Fruit fly (Drosophila melanogaster) Kc167 (cell line): ENCODE data around the gene LysP.

ENCODE experiments used
- h ChIP-seq: fragments of >200 bp; optimal IDR thresholded peaks from 3 replicates; lab custom pipeline; 2018; ENCODE audit warnings: missing external identifiers
- ttk ChIP-seq: sonication (Bioruptor generic); optimal IDR thresholded peaks from 2 replicates; lab custom pipeline; 2017; ENCODE audit warnings: missing external identifiers

DNA sequence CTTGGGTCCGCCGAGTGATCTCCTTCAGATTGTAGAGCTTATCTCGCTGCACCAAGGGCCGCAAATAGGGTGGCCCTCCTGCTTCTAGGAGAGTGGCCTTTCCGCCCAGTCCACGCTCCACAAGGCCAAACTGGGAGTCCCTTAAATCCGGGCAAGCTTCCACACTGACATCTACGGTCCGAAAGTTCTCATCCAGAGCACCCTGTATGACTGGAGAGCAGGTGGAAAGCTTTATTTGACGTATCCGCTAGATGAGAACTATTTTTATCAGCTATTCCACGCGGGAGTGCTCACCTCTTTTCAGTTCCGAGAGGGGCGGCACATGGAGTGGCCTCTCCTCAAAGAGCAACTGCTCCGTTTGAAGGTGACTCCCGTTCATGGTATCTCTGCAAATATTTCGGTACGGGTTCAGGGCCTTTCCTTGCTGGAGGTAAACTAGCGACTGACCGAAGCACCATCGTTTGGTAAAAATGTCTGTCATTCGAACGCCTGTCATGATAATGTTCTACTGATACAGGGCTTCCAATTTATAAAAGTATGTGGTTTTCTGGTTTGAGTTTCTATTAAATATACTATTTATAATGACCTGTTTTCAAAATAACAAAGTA is 15.8 kb downstream of the LysP start, which contains the start of gene meep:
- TF ChIP-seq h (no peak), ttk (lab: Kevin White, UChicago) (no peak)
